Worm (Caenorhabditis elegans) whole organism, L4 larva: ENCODE measurements around the gene Y17G9A.2.
A peak's percentile ranks its signal among the peaks of the same experiment; 100 is the strongest.

Experiments used
- F10B5.3 ChIP-seq: sonication (generic microtip); optimal IDR thresholded peaks from 2 replicates; lab custom pipeline; 2016; ENCODE audit warnings: mild to moderate bottlenecking, missing genetic modification characterization, missing compliant biosample characterization
- F49E8.2 ChIP-seq: sonication (generic microtip); optimal IDR thresholded peaks from 2 replicates; lab custom pipeline; 2016; ENCODE audit warnings: missing compliant biosample characterization, mild to moderate bottlenecking, missing genetic modification characterization, borderline replicate concordance
- T20F7.1 ChIP-seq: fragments of 200-800 bp; sonication (Bioruptor generic); optimal IDR thresholded peaks from 2 replicates; lab custom pipeline; 2018; ENCODE audit warnings: mild to moderate bottlenecking, missing genetic modification characterization, missing compliant biosample characterization
- T26A8.4 ChIP-seq: fragments of 200-800 bp; sonication (Bioruptor generic); IDR thresholded peaks from 2 replicates; pipeline ENCODE4 v1.3.6; 2022; ENCODE audit warnings: missing genetic modification characterization, missing compliant biosample characterization
- Y105C5A.15 ChIP-seq: fragments of 200-800 bp; sonication (Bioruptor generic); IDR thresholded peaks from 2 replicates; pipeline ENCODE4 v1.3.6; 2022; ENCODE audit warnings: missing genetic modification characterization, missing compliant biosample characterization
- Y5F2A.4 ChIP-seq: fragments of 200-800 bp; sonication (Bioruptor generic); optimal IDR thresholded peaks from 2 replicates; lab custom pipeline; 2018; ENCODE audit warnings: mild to moderate bottlenecking, missing genetic modification characterization, missing compliant biosample characterization
- ceh-62 ChIP-seq: sonication (generic microtip); optimal IDR thresholded peaks from 2 replicates; lab custom pipeline; 2017; ENCODE audit warnings: missing biosample characterization, missing genetic modification characterization
- daf-12 ChIP-seq: fragments of 150-350 bp; optimal IDR thresholded peaks from 2 replicates; lab custom pipeline; 2014; ENCODE audit warnings: missing biosample characterization, missing genetic modification reagents, missing genetic modification characterization
- daf-16 ChIP-seq, 3 experiments: sonication (generic microtip); optimal IDR thresholded peaks; 2 replicates each; lab custom pipeline; 2016 to 2017; ENCODE audit warnings: missing genetic modification characterization in 3 of 3, missing genetic modification reagents in 3 of 3, mild to moderate bottlenecking in 2 of 3, missing compliant biosample characterization in 2 of 3, missing biosample characterization in 1 of 3, moderate library complexity in 1 of 3
- dmd-6 ChIP-seq: fragments of 200-800 bp; sonication (Bioruptor generic); IDR thresholded peaks from 2 replicates; pipeline ENCODE4 v1.3.6; 2022; ENCODE audit warnings: missing genetic modification reagents, missing genetic modification characterization, missing compliant biosample characterization
- dmd-8 ChIP-seq: fragments of 200-800 bp; sonication (Bioruptor generic); IDR thresholded peaks from 2 replicates; pipeline ENCODE4 v1.3.6; 2022; ENCODE audit warnings: missing genetic modification characterization, missing compliant biosample characterization
- dpl-1 ChIP-seq: fragments of 150-350 bp; optimal IDR thresholded peaks from 2 replicates; lab custom pipeline; 2014; ENCODE audit warnings: missing biosample characterization, missing genetic modification reagents, missing genetic modification characterization
- dve-1 ChIP-seq: sonication (generic microtip); optimal IDR thresholded peaks from 2 replicates; lab custom pipeline; 2017; ENCODE audit warnings: antibody characterized with exemption, mild to moderate bottlenecking, missing genetic modification characterization, missing compliant biosample characterization; ENCODE audit not compliant: insufficient read depth
- hif-1 ChIP-seq, 2 experiments: sonication (generic microtip); optimal IDR thresholded peaks; 2 replicates each; lab custom pipeline; 2016 to 2017; ENCODE audit warnings: missing compliant biosample characterization in 2 of 2, missing genetic modification characterization in 2 of 2, missing genetic modification reagents in 2 of 2, missing genotype in 2 of 2, mild to moderate bottlenecking in 1 of 2
- hlh-11 ChIP-seq: fragments of 200-800 bp; sonication (Bioruptor generic); optimal IDR thresholded peaks from 2 replicates; lab custom pipeline; 2018; ENCODE audit warnings: mild to moderate bottlenecking, missing genetic modification characterization, missing compliant biosample characterization
- hlh-30 ChIP-seq: sonication (generic microtip); optimal IDR thresholded peaks from 2 replicates; lab custom pipeline; 2017; ENCODE audit warnings: antibody characterized with exemption, mild to moderate bottlenecking, missing genetic modification characterization, missing compliant biosample characterization; ENCODE audit not compliant: insufficient read depth
- hmg-1.1 ChIP-seq: fragments of 200-800 bp; sonication (Bioruptor generic); IDR thresholded peaks from 2 replicates; pipeline ENCODE4 v1.3.6; 2022; ENCODE audit warnings: missing genetic modification reagents, missing genetic modification characterization, missing compliant biosample characterization
- jun-1 ChIP-seq: fragments of 150-350 bp; optimal IDR thresholded peaks from 2 replicates; lab custom pipeline; 2014; ENCODE audit warnings: missing biosample characterization, missing genetic modification reagents, missing genetic modification characterization
- lin-38 ChIP-seq: fragments of 200-800 bp; sonication (Bioruptor generic); IDR thresholded peaks from 2 replicates; pipeline ENCODE4 v1.3.6; 2022; ENCODE audit warnings: missing genetic modification reagents, missing genetic modification characterization, missing compliant biosample characterization
- lsy-2 ChIP-seq, 2 experiments: fragments of 150-350 bp in 1 of 2; sonication (generic microtip) in 1 of 2; optimal IDR thresholded peaks; 2 replicates each; lab custom pipeline; 2014 to 2017; ENCODE audit warnings: missing biosample characterization in 2 of 2, missing genetic modification characterization in 2 of 2
- mep-1 ChIP-seq: fragments of 150-350 bp; sonication (generic microtip); optimal IDR thresholded peaks from 3 replicates; lab custom pipeline; 2014; ENCODE audit warnings: missing biosample characterization, missing genetic modification characterization
- mes-2 ChIP-seq: sonication (generic microtip); optimal IDR thresholded peaks from 2 replicates; lab custom pipeline; 2016; ENCODE audit warnings: missing genotype, mild to moderate bottlenecking, missing genetic modification characterization, missing compliant biosample characterization; ENCODE audit not compliant: poor library complexity, severe bottlenecking
- mxl-3 ChIP-seq: fragments of 200-800 bp; sonication (Bioruptor generic); optimal IDR thresholded peaks from 2 replicates; lab custom pipeline; 2018; ENCODE audit warnings: mild to moderate bottlenecking, missing genetic modification characterization, missing compliant biosample characterization
- nhr-28 ChIP-seq: fragments of 150-350 bp; optimal IDR thresholded peaks from 2 replicates; lab custom pipeline; 2014; ENCODE audit warnings: missing biosample characterization, missing genetic modification characterization
- nhr-42 ChIP-seq: fragments of 200-800 bp; sonication (Bioruptor generic); IDR thresholded peaks from 2 replicates; pipeline ENCODE4 v1.3.6; 2022; ENCODE audit warnings: missing genetic modification characterization, missing compliant biosample characterization
- nhr-6 ChIP-seq: fragments of 150-350 bp; optimal IDR thresholded peaks from 2 replicates; lab custom pipeline; 2014; ENCODE audit warnings: missing biosample characterization, missing genetic modification characterization
- nhr-76 ChIP-seq: fragments of 150-350 bp; optimal IDR thresholded peaks from 2 replicates; lab custom pipeline; 2014; ENCODE audit warnings: missing biosample characterization, missing genetic modification characterization
- nhr-77 ChIP-seq: fragments of 150-350 bp; optimal IDR thresholded peaks from 2 replicates; lab custom pipeline; 2014; ENCODE audit warnings: missing biosample characterization, missing genetic modification characterization
- pqm-1 ChIP-seq: sonication (generic microtip); optimal IDR thresholded peaks from 2 replicates; lab custom pipeline; 2017; ENCODE audit warnings: missing biosample characterization, missing genetic modification characterization
- rbr-2 ChIP-seq: sonication (generic microtip); optimal IDR thresholded peaks from 2 replicates; lab custom pipeline; 2016; ENCODE audit warnings: missing genotype, missing genetic modification characterization, missing compliant biosample characterization
- saeg-2 ChIP-seq: fragments of 200-800 bp; sonication (Bioruptor generic); IDR thresholded peaks from 2 replicates; pipeline ENCODE4 v1.3.6; 2022; ENCODE audit warnings: missing genetic modification reagents, missing genetic modification characterization, missing compliant biosample characterization
- snpc-1.2 ChIP-seq: fragments of 200-800 bp; sonication (Bioruptor generic); IDR thresholded peaks from 2 replicates; pipeline ENCODE4 v1.3.6; 2022; ENCODE audit warnings: missing genetic modification reagents, missing genetic modification characterization, missing compliant biosample characterization
- snpc-4 ChIP-seq: fragments of 150-350 bp; optimal IDR thresholded peaks from 2 replicates; lab custom pipeline; 2014; ENCODE audit warnings: missing biosample characterization, missing genetic modification characterization
- tag-97 ChIP-seq: fragments of 200-800 bp; sonication (Bioruptor generic); IDR thresholded peaks from 2 replicates; pipeline ENCODE4 v1.3.6; 2022; ENCODE audit warnings: missing genetic modification characterization, missing compliant biosample characterization
- unc-130 ChIP-seq: sonication (generic microtip); optimal IDR thresholded peaks from 2 replicates; lab custom pipeline; 2016; ENCODE audit warnings: missing genetic modification reagents, missing genetic modification characterization, missing compliant biosample characterization
- unc-62 ChIP-seq, 3 experiments: fragments of 150-350 bp in 1 of 3; sonication (generic microtip); optimal IDR thresholded peaks in 2 of 3; peaks in 1 of 3; 1 replicate in 1 of 3; 2 replicates in 2 of 3; lab custom pipeline; 2014 to 2017; ENCODE audit warnings: missing biosample characterization in 3 of 3, missing genetic modification characterization in 3 of 3, missing genetic modification reagents in 3 of 3, missing genotype in 1 of 3
- zag-1 ChIP-seq: fragments of 150-350 bp; optimal IDR thresholded peaks from 2 replicates; lab custom pipeline; 2014; ENCODE audit warnings: missing biosample characterization, missing genetic modification characterization
- zip-11 ChIP-seq: fragments of 200-800 bp; sonication (Bioruptor generic); IDR thresholded peaks from 2 replicates; pipeline ENCODE4 v1.3.6; 2022; ENCODE audit warnings: missing genetic modification characterization, missing compliant biosample characterization

The Y17G9A.2 gene

ce11 chrIV:4814185-4814584 lies 41.9 kb downstream of the Y17G9A.2 start, which contains the start of gene srw-94:
Gene srw-94 (plus strand): TSS chrIV:4814485.
- TF ChIP-seq mep-1 (tag; lab: Kevin White, UChicago) (no peak), T20F7.1 (no peak), unc-130 (GFP tag; lab: Kevin White, UChicago) (no peak), dmd-8 (no peak), ceh-62 (tag; lab: Kevin White, UChicago) (no peak), mes-2 (tag; lab: Kevin White, UChicago) (no peak), unc-62 (GFP tag; optimal IDR thresholded peaks at IDR 0.05 in 1 of 2; lab: Kevin White, UChicago) (no peak), unc-62 (tag; optimal IDR thresholded peaks at IDR 0.05; lab: Kevin White, UChicago) (no peak)

ce11 chrIV:4811863-4812262 lies 44.2 kb downstream of the Y17G9A.2 start, which contains the start of gene srw-95:
Gene srw-95 (plus strand): TSS chrIV:4812075.
- TF ChIP-seq lin-38 (GFP tag; lab: Robert Waterston, UW) (peak; percentile 60), nhr-42 (GFP tag; lab: Robert Waterston, UW) (no peak), T26A8.4 (peak; percentile 18; the same call in 1 of the 2 replicates), snpc-1.2 (GFP tag; lab: Robert Waterston, UW) (peak; percentile 85; the same call in 1 of the 2 replicates), saeg-2 (no peak), Y105C5A.15 (GFP tag; lab: Robert Waterston, UW) (peak; percentile 57; the same call in 1 of the 2 replicates), lsy-2 (tag; optimal IDR thresholded peaks at IDR 0.05; lab: Kevin White, UChicago) (peak in 1 of 2 experiments; percentile 3), Y5F2A.4 (GFP tag; lab: Kevin White, UChicago) (no peak), F49E8.2 (tag; lab: Kevin White, UChicago) (peak; percentile 22), F10B5.3 (tag; lab: Kevin White, UChicago) (no peak), unc-62 (GFP tag; optimal IDR thresholded peaks at IDR 0.05 in 1 of 2; lab: Kevin White, UChicago) (peak in 1 of 2 experiments; percentile 36), unc-62 (tag; optimal IDR thresholded peaks at IDR 0.05; lab: Kevin White, UChicago) (no peak)

ce11 chrIV:4810377-4810984 lies 45.6 kb downstream of the Y17G9A.2 start, which contains the start of gene eif-1.A:
Gene eif-1.A (plus strand): TSS chrIV:4810934.
- no peak for TF ChIP-seq hmg-1.1 (GFP tag; lab: Robert Waterston, UW)
- TF ChIP-seq dpl-1: peak; percentile 47
- TF ChIP-seq dmd-6 (GFP tag; lab: Robert Waterston, UW): no peak
- TF ChIP-seq zag-1: no peak
- no peak for TF ChIP-seq pqm-1 (tag; lab: Kevin White, UChicago)
- TF ChIP-seq snpc-1.2 (GFP tag; lab: Robert Waterston, UW): peak; percentile 24; the same call in 1 of the 2 replicates
- TF ChIP-seq mxl-3: no peak
- TF ChIP-seq hlh-30 (tag; lab: Kevin White, UChicago): peak; percentile 26
- no peak for TF ChIP-seq daf-12 (tag; lab: Kevin White, UChicago)
- TF ChIP-seq hif-1 (tag; optimal IDR thresholded peaks at IDR 0.05; lab: Kevin White, UChicago): no peak
- peak; percentile 61 for TF ChIP-seq mep-1 (tag; lab: Kevin White, UChicago)
- peak; percentile 29 for TF ChIP-seq hlh-11 (tag; lab: Kevin White, UChicago)
- no peak for TF ChIP-seq zip-11 (GFP tag; lab: Robert Waterston, UW)
- TF ChIP-seq jun-1: no peak
- no peak for TF ChIP-seq daf-16 (GFP tag; optimal IDR thresholded peaks at IDR 0.05; lab: Kevin White, UChicago)
- peak; percentile 40 for TF ChIP-seq daf-16 (tag; optimal IDR thresholded peaks at IDR 0.05; lab: Kevin White, UChicago)
- TF ChIP-seq nhr-77 (tag; lab: Kevin White, UChicago): peak; percentile 30
- peak; percentile 51 for TF ChIP-seq nhr-28
- peak; percentile 87 for TF ChIP-seq mes-2 (tag; lab: Kevin White, UChicago)
- TF ChIP-seq Y5F2A.4 (GFP tag; lab: Kevin White, UChicago): no peak
- no peak for TF ChIP-seq snpc-4 (tag; lab: Kevin White, UChicago)
- peak; percentile 37 for TF ChIP-seq dve-1
- TF ChIP-seq nhr-6: peak; percentile 45
- peak; percentile 24 for TF ChIP-seq rbr-2 (tag; lab: Kevin White, UChicago)
- no peak for TF ChIP-seq nhr-76 (tag; lab: Kevin White, UChicago)
- peak; percentile 66 for TF ChIP-seq lin-38 (GFP tag; lab: Robert Waterston, UW)
- TF ChIP-seq tag-97 (GFP tag; lab: Robert Waterston, UW): no peak
- peak in 1 of 2 experiments; percentile 85 for TF ChIP-seq lsy-2 (tag; optimal IDR thresholded peaks at IDR 0.05; lab: Kevin White, UChicago)
- TF ChIP-seq, all 104 proteins: peak for 14
